Worm (Caenorhabditis elegans) whole organism, L2 larva: ENCODE measurements around the gene B0496.2.

Experiments
- C34F6.9 ChIP-seq: fragments of 150-350 bp; optimal IDR thresholded peaks from 2 replicates; lab custom pipeline; 2014; ENCODE audit warnings: missing biosample characterization, missing genetic modification characterization
- R02D3.7 ChIP-seq: fragments of 150-350 bp; optimal IDR thresholded peaks from 2 replicates; lab custom pipeline; 2014; ENCODE audit warnings: missing biosample characterization, missing genetic modification characterization
- Y55F3AM.14 ChIP-seq: fragments of 200-800 bp; sonication (Bioruptor generic); optimal IDR thresholded peaks from 2 replicates; lab custom pipeline; 2018; ENCODE audit warnings: mild to moderate bottlenecking, missing genetic modification characterization, missing compliant biosample characterization
- alr-1 ChIP-seq: fragments of 150-350 bp; optimal IDR thresholded peaks from 2 replicates; lab custom pipeline; 2014; ENCODE audit warnings: missing biosample characterization, missing genetic modification characterization
- aly-2 ChIP-seq: fragments of 150-350 bp; optimal IDR thresholded peaks from 2 replicates; lab custom pipeline; 2014; ENCODE audit warnings: missing biosample characterization, missing genetic modification characterization
- ama-1 ChIP-seq: fragments of 150-350 bp; optimal IDR thresholded peaks from 2 replicates; lab custom pipeline; 2018; ENCODE audit warnings: inconsistent platforms
- blmp-1 ChIP-seq: sonication (generic microtip); optimal IDR thresholded peaks from 2 replicates; lab custom pipeline; 2017; ENCODE audit warnings: missing genetic modification characterization, mild to moderate bottlenecking, missing compliant biosample characterization, antibody characterized with exemption, moderate library complexity; ENCODE audit not compliant: insufficient read depth
- dmd-4 ChIP-seq: sonication (generic microtip); optimal IDR thresholded peaks from 2 replicates; lab custom pipeline; 2017; ENCODE audit warnings: missing biosample characterization, missing genetic modification characterization
- egl-27 ChIP-seq: sonication (generic microtip); optimal IDR thresholded peaks from 3 replicates; lab custom pipeline; 2017; ENCODE audit warnings: missing biosample characterization, missing genetic modification reagents, missing genetic modification characterization
- elt-1 ChIP-seq: fragments of 150-350 bp; optimal IDR thresholded peaks from 2 replicates; lab custom pipeline; 2014; ENCODE audit warnings: missing biosample characterization, missing genetic modification characterization
- fos-1 ChIP-seq: fragments of 150-350 bp; optimal IDR thresholded peaks from 2 replicates; lab custom pipeline; 2014; ENCODE audit warnings: missing biosample characterization, missing genetic modification characterization
- lin-13 ChIP-seq: fragments of 150-350 bp; optimal IDR thresholded peaks from 2 replicates; lab custom pipeline; 2014; ENCODE audit warnings: missing biosample characterization, missing genetic modification reagents, missing genetic modification characterization
- mab-5 ChIP-seq: fragments of 150-350 bp; optimal IDR thresholded peaks from 2 replicates; lab custom pipeline; 2014; ENCODE audit warnings: missing biosample characterization, missing genetic modification characterization
- nhr-10 ChIP-seq: sonication (generic microtip); optimal IDR thresholded peaks from 2 replicates; lab custom pipeline; 2017; ENCODE audit warnings: missing biosample characterization, missing genetic modification characterization
- nhr-11 ChIP-seq: fragments of 150-350 bp; optimal IDR thresholded peaks from 2 replicates; lab custom pipeline; 2014; ENCODE audit warnings: missing biosample characterization, missing genetic modification characterization
- nhr-21 ChIP-seq: fragments of 150-350 bp; optimal IDR thresholded peaks from 2 replicates; lab custom pipeline; 2014; ENCODE audit warnings: missing biosample characterization, missing genetic modification characterization
- nhr-237 ChIP-seq: fragments of 150-350 bp; optimal IDR thresholded peaks from 2 replicates; lab custom pipeline; 2014; ENCODE audit warnings: missing biosample characterization, missing genetic modification characterization
- peb-1 ChIP-seq: fragments of 150-350 bp; optimal IDR thresholded peaks from 2 replicates; lab custom pipeline; 2014; ENCODE audit warnings: missing biosample characterization, missing genetic modification characterization
- skn-1 ChIP-seq: sonication (generic microtip); optimal IDR thresholded peaks from 2 replicates; lab custom pipeline; 2017; ENCODE audit warnings: missing biosample characterization, missing genetic modification characterization
- sma-3 ChIP-seq: sonication (generic microtip); optimal IDR thresholded peaks from 2 replicates; lab custom pipeline; 2016; ENCODE audit warnings: missing genetic modification reagents, missing genetic modification characterization, missing compliant biosample characterization
- sma-9 ChIP-seq, 2 experiments: fragments of 150-350 bp in 1 of 2; sonication (generic microtip) in 1 of 2; optimal IDR thresholded peaks; 2 replicates each; lab custom pipeline; 2014 to 2016; ENCODE audit warnings: missing genetic modification characterization in 2 of 2, mild to moderate bottlenecking in 1 of 2, missing biosample characterization in 1 of 2, missing compliant biosample characterization in 1 of 2, missing genetic modification reagents in 1 of 2, moderate library complexity in 1 of 2
- unc-62 ChIP-seq: fragments of 150-350 bp; optimal IDR thresholded peaks from 2 replicates; lab custom pipeline; 2014; ENCODE audit warnings: missing biosample characterization, missing genetic modification reagents, missing genetic modification characterization
- ztf-1 ChIP-seq: fragments of 200-800 bp; sonication (Bioruptor generic); conservative IDR thresholded peaks from 2 replicates; pipeline ENCODE4 v1.3.6; 2022; ENCODE audit warnings: missing genetic modification characterization, missing compliant biosample characterization
- ztf-11 ChIP-seq: sonication (generic microtip); optimal IDR thresholded peaks from 2 replicates; lab custom pipeline; 2017; ENCODE audit warnings: missing biosample characterization, missing genetic modification characterization

Gene B0496.2

ce11 chrIV:7465857-7466256 is 18.2 kb downstream of the B0496.2 start, which contains the start of gene F13B6.3:
F13B6.3 (minus strand) TSS chrIV:7465957.
- TF ChIP-seq lin-13 (no peak), nhr-237 (no peak)
- TF ChIP-seq, all 48 proteins: peak for 0

DNA sequence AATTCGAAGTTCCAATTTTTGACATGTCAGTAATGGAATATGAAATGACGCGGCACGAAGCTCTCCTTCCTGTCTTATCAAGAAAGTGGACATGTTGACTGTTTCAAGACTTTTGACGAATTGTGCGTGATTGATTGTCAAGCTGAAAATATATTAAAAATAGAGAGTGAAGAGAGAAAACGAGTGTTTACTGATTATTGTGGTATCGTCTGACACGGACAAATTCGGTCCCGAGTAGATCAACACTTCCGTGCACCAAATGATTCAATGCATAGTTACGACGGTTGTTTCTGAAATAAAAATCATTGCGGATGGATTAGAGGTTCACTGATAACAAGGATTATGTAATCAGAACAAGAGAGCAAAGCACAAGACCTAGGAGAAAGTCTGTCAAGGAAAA is 19.5 kb downstream of the B0496.2 start:
- TF ChIP-seq fos-1, result peak; percentile 12
- TF ChIP-seq unc-62 (GFP tag; lab: Kevin White, UChicago), result no peak
- TF ChIP-seq, all 48 proteins: peak for 1

DNA sequence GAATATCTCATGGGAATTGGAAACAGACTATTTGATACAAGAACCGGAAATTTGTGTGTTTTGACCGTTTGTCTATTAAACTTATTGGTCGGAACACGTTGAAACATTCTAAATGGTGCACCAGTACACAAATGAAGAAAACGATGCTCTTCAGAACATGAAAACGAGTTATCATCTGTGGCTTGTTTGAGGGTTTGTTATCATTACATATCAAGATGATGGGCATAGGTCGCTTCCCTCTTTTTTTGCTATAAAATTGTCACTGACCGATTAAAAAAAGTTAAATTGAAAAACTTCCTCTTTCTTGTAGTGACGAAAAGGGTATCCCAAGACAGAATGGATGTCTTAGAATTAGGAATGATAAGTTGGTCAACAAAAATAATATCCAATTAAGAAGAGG is 21.0 kb downstream of the B0496.2 start:
- TF ChIP-seq fos-1 (peak; percentile 62), peb-1 (tag; lab: Kevin White, UChicago) (no peak)

- no peak for TF ChIP-seq ztf-1 (GFP tag; lab: Robert Waterston, UW)
- TF ChIP-seq ztf-11 (tag; lab: Kevin White, UChicago), result no peak
- peak; percentile 47 for TF ChIP-seq sma-9 (GFP tag; optimal IDR thresholded peaks at IDR 0.05; lab: Kevin White, UChicago)
- TF ChIP-seq sma-9 (tag; optimal IDR thresholded peaks at IDR 0.05; lab: Kevin White, UChicago), result no peak
Measured at ce11 chrIV:7469782-7470413, 22.2 kb downstream of the B0496.2 start, which contains the start of gene F55G1.7. F55G1.7 (minus strand) TSS chrIV:7469832.

DNA sequence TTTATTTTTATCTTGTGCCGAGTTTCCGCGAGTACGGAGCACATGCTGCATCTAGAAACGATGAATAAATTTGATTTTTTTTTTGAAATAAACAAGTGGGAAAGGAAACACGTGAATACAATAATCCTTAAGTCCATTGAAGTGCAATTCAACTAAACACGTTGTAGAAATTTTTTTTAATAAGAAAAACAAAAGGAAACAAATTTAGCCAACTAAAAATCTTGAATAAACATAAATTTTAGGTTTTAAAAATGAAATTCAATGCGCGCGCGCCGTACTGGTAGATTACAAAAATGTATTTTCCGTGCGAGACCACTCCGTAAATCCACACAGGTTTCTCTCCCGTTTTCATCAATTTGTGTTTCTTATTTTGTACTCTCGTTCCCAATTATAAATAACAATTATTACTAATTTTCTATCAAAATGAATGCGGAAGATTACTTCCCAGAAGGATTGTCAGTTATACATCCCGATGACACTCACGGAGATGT is 25.5 kb downstream of the B0496.2 start, which contains the start of the genes plk-3 and F55G1.6:
TSS of gene plk-3 (minus strand) at position 51 of the 491 bp plus-strand sequence.
TSS of gene F55G1.6 (plus strand) at position 359 of the 491 bp plus-strand sequence.
- TF ChIP-seq alr-1 (tag; lab: Kevin White, UChicago) (no peak), ztf-11 (tag; lab: Kevin White, UChicago) (no peak), blmp-1 (tag; lab: Kevin White, UChicago) (no peak), aly-2 (no peak)

ce11 chrIV:7474826-7475225 is 27.2 kb downstream of the B0496.2 start, which contains the start of gene slc-25A18.2:
slc-25A18.2 (plus strand) TSS chrIV:7475041.
- TF ChIP-seq peb-1 (tag; lab: Kevin White, UChicago) (no peak), unc-62 (GFP tag; lab: Kevin White, UChicago) (no peak), dmd-4 (tag; lab: Kevin White, UChicago) (no peak), nhr-237 (no peak), sma-3 (GFP tag; lab: Kevin White, UChicago) (no peak), R02D3.7 (no peak), mab-5 (tag; lab: Kevin White, UChicago) (no peak), C34F6.9 (tag; lab: Kevin White, UChicago) (no peak), Y55F3AM.14 (GFP tag; lab: Kevin White, UChicago) (no peak), alr-1 (tag; lab: Kevin White, UChicago) (no peak), sma-9 (GFP tag; optimal IDR thresholded peaks at IDR 0.05; lab: Kevin White, UChicago) (no peak), sma-9 (tag; optimal IDR thresholded peaks at IDR 0.05; lab: Kevin White, UChicago) (no peak), ama-1 (lab: Kevin White, UChicago) (no peak), skn-1 (tag; lab: Kevin White, UChicago) (no peak), nhr-10 (tag; lab: Kevin White, UChicago) (no peak), egl-27 (tag; lab: Kevin White, UChicago) (no peak), nhr-21 (tag; lab: Kevin White, UChicago) (no peak), elt-1 (tag; lab: Kevin White, UChicago) (no peak)

DNA sequence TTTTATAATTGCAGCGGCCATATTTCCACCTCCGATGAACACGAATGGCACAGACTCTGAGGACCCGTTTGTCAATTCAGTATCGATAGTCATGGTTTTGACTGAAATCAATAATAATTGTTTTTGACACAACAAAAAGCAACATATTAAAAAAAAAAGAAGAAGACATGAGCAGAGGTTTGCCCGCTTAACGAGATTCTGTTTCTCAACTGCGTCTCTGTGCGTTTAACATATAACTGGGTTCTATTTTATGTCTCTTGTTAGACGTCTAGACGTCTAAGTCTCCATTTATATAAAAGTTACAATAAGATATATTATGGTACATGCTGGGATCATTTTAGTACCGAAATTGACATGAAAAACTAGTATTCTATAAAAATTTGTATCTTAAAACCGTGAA is 29.5 kb downstream of the B0496.2 start, which contains the start of gene pycr-4:
TSS of gene pycr-4 (minus strand) at position 101 of the 400 bp plus-strand sequence.
- TF ChIP-seq sma-9 (GFP tag; optimal IDR thresholded peaks at IDR 0.05; lab: Kevin White, UChicago) (peak; percentile 25), sma-9 (tag; optimal IDR thresholded peaks at IDR 0.05; lab: Kevin White, UChicago) (no peak), nhr-11 (tag; lab: Kevin White, UChicago) (no peak), C34F6.9 (tag; lab: Kevin White, UChicago) (peak; percentile 13)

DNA sequence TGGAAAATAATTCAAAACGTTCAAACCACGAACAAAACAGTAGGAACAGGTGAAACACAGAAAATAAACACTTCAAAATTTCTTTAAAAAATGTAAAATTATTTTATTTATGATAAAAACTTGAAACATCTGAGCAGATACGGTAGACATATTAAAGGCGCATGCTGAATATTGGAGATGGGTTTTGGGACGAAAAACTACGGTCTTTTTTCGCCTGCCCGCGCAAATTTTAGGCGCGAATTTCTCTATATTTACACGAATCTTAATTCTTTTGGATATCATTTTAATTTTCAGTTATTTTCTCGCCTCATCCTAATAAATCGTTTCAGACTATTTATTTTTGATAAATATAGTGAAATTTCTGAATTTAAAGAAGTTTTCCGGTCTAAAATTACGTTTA is 30.0 kb downstream of the B0496.2 start:
- no peak for TF ChIP-seq nhr-11 (tag; lab: Kevin White, UChicago)
